Worm (Caenorhabditis elegans): ENCODE results near the gene nhr-27.

- no peak for TF ChIP-seq pha-4 (tag; optimal IDR thresholded peaks at IDR 0.05)
- TF ChIP-seq lin-35 (GFP tag; optimal IDR thresholded peaks at IDR 0.05), result no peak
- no peak for TF ChIP-seq K11D2.4 (GFP tag; IDR thresholded peaks at IDR 0.05)
Observed at ce11 chrX:12843011-12843410, 34.9 kb upstream of the nhr-27 start, which contains the start of gene C52G5.2.

Measured in whole organism, young adult.